Worm (Caenorhabditis elegans) whole organism, L3 larva: ENCODE measurements around the gene nipi-3.

Experiments
- R02D3.7 ChIP-seq: fragments of 150-350 bp; optimal IDR thresholded peaks from 2 replicates; lab custom pipeline; 2014; ENCODE audit warnings: missing biosample characterization, missing genetic modification characterization
- ZK546.5 ChIP-seq: sonication (generic microtip); optimal IDR thresholded peaks from 2 replicates; lab custom pipeline; 2017; ENCODE audit warnings: missing biosample characterization, missing genetic modification characterization
- ama-1 ChIP-seq: fragments of 150-350 bp; optimal IDR thresholded peaks from 2 replicates; lab custom pipeline; 2018
- ceh-16 ChIP-seq: sonication (generic microtip); optimal IDR thresholded peaks from 2 replicates; lab custom pipeline; 2017; ENCODE audit warnings: missing biosample characterization, missing genetic modification characterization
- ceh-28 ChIP-seq: fragments of 150-350 bp; optimal IDR thresholded peaks from 2 replicates; lab custom pipeline; 2014; ENCODE audit warnings: missing biosample characterization, missing genetic modification reagents, missing genetic modification characterization
- ceh-82 ChIP-seq: fragments of 150-350 bp; optimal IDR thresholded peaks from 2 replicates; lab custom pipeline; 2014; ENCODE audit warnings: missing biosample characterization, missing genetic modification characterization
- egl-5 ChIP-seq: fragments of 150-350 bp; optimal IDR thresholded peaks from 2 replicates; lab custom pipeline; 2017; ENCODE audit warnings: missing biosample characterization, missing genetic modification reagents, missing genetic modification characterization, inconsistent platforms
- elt-1 ChIP-seq: fragments of 150-350 bp; optimal IDR thresholded peaks from 2 replicates; lab custom pipeline; 2014; ENCODE audit warnings: missing biosample characterization, missing genetic modification characterization
- elt-2 ChIP-seq: sonication (generic microtip); optimal IDR thresholded peaks from 2 replicates; lab custom pipeline; 2016; ENCODE audit warnings: missing genetic modification reagents, mild to moderate bottlenecking, missing genetic modification characterization, missing compliant biosample characterization
- elt-3 ChIP-seq, 3 experiments: fragments of 150-350 bp in 1 of 3; sonication (generic microtip) in 2 of 3; optimal IDR thresholded peaks; 2 replicates in 2 of 3; 4 replicates in 1 of 3; lab custom pipeline; 2014 to 2017; ENCODE audit warnings: missing biosample characterization in 3 of 3, missing genetic modification characterization in 3 of 3
- eor-1 ChIP-seq, 2 experiments: fragments of 150-350 bp; optimal IDR thresholded peaks; 2 replicates each; lab custom pipeline; 2014 to 2018; ENCODE audit warnings: missing biosample characterization in 2 of 2, missing genetic modification characterization in 2 of 2
- fkh-10 ChIP-seq: sonication (generic microtip); optimal IDR thresholded peaks from 2 replicates; lab custom pipeline; 2017; ENCODE audit warnings: missing biosample characterization, missing genetic modification reagents, missing genetic modification characterization
- fkh-2 ChIP-seq: fragments of 150-350 bp; optimal IDR thresholded peaks from 2 replicates; lab custom pipeline; 2014; ENCODE audit warnings: missing biosample characterization, missing genetic modification reagents, missing genetic modification characterization
- hmg-11 ChIP-seq: sonication (generic microtip); optimal IDR thresholded peaks from 2 replicates; lab custom pipeline; 2016; ENCODE audit warnings: missing genetic modification characterization, missing compliant biosample characterization
- jun-1 ChIP-seq: fragments of 150-350 bp; optimal IDR thresholded peaks from 2 replicates; lab custom pipeline; 2014; ENCODE audit warnings: missing biosample characterization, missing genetic modification reagents, missing genetic modification characterization
- lin-15B ChIP-seq: fragments of 150-350 bp; optimal IDR thresholded peaks from 2 replicates; lab custom pipeline; 2014; ENCODE audit warnings: missing biosample characterization, missing genetic modification characterization
- lin-39 ChIP-seq: fragments of 150-350 bp; optimal IDR thresholded peaks from 2 replicates; lab custom pipeline; 2018; ENCODE audit warnings: missing biosample characterization, missing genetic modification reagents, missing genetic modification characterization
- lsy-12 ChIP-seq: sonication (generic microtip); optimal IDR thresholded peaks from 2 replicates; lab custom pipeline; 2016; ENCODE audit warnings: mild to moderate bottlenecking, missing genetic modification characterization, missing compliant biosample characterization
- mml-1 ChIP-seq: fragments of 150-350 bp; sonication (generic microtip); optimal IDR thresholded peaks from 3 replicates; lab custom pipeline; 2014; ENCODE audit warnings: missing biosample characterization, missing genetic modification characterization
- nfya-1 ChIP-seq: sonication (generic microtip); optimal IDR thresholded peaks from 2 replicates; lab custom pipeline; 2017; ENCODE audit warnings: missing genetic modification characterization, mild to moderate bottlenecking, missing compliant biosample characterization, antibody characterized with exemption, moderate library complexity; ENCODE audit not compliant: insufficient read depth
- nhr-11 ChIP-seq: fragments of 150-350 bp; optimal IDR thresholded peaks from 2 replicates; lab custom pipeline; 2014; ENCODE audit warnings: missing biosample characterization, missing genetic modification characterization
- nhr-12 ChIP-seq: fragments of 150-350 bp; optimal IDR thresholded peaks from 2 replicates; lab custom pipeline; 2014; ENCODE audit warnings: missing biosample characterization, missing genetic modification characterization
- nhr-23 ChIP-seq: fragments of 150-350 bp; optimal IDR thresholded peaks from 2 replicates; lab custom pipeline; 2014; ENCODE audit warnings: missing biosample characterization, missing genetic modification reagents, missing genetic modification characterization
- nhr-28 ChIP-seq: fragments of 150-350 bp; optimal IDR thresholded peaks from 2 replicates; lab custom pipeline; 2014; ENCODE audit warnings: missing biosample characterization, missing genetic modification characterization
- nhr-43 ChIP-seq: sonication (generic microtip); optimal IDR thresholded peaks from 2 replicates; lab custom pipeline; 2016; ENCODE audit warnings: mild to moderate bottlenecking, missing genetic modification characterization, missing compliant biosample characterization; ENCODE audit not compliant: poor library complexity, severe bottlenecking
- nhr-76 ChIP-seq: fragments of 150-350 bp; sonication (generic microtip); optimal IDR thresholded peaks from 5 replicates; lab custom pipeline; 2014; ENCODE audit warnings: missing biosample characterization, missing genetic modification characterization
- nhr-77 ChIP-seq: fragments of 150-350 bp; optimal IDR thresholded peaks from 2 replicates; lab custom pipeline; 2014; ENCODE audit warnings: missing biosample characterization, missing genetic modification characterization
- pha-4 ChIP-seq: fragments of 150-350 bp; optimal IDR thresholded peaks from 2 replicates; lab custom pipeline; 2014; ENCODE audit warnings: missing biosample characterization, missing genetic modification reagents, missing genetic modification characterization
- pqm-1 ChIP-seq: fragments of 150-350 bp; optimal IDR thresholded peaks from 2 replicates; lab custom pipeline; 2017; ENCODE audit warnings: missing biosample characterization, missing genetic modification characterization, inconsistent platforms
- sea-2 ChIP-seq: fragments of 150-350 bp; sonication (generic microtip); optimal IDR thresholded peaks from 4 replicates; lab custom pipeline; 2014; ENCODE audit warnings: missing biosample characterization, missing genetic modification reagents, missing genetic modification characterization
- snpc-4 ChIP-seq: fragments of 150-350 bp; optimal IDR thresholded peaks from 2 replicates; lab custom pipeline; 2014; ENCODE audit warnings: missing biosample characterization, missing genetic modification characterization
- tbx-2 ChIP-seq: sonication (generic microtip); optimal IDR thresholded peaks from 2 replicates; lab custom pipeline; 2016; ENCODE audit warnings: mild to moderate bottlenecking, missing genetic modification characterization, missing compliant biosample characterization
- unc-39 ChIP-seq: sonication (generic microtip); optimal IDR thresholded peaks from 4 replicates; lab custom pipeline; 2017; ENCODE audit warnings: missing biosample characterization, missing genetic modification characterization
- unc-62 ChIP-seq: fragments of 150-350 bp; sonication (generic microtip); optimal IDR thresholded peaks from 4 replicates; lab custom pipeline; 2014; ENCODE audit warnings: missing biosample characterization, missing genetic modification reagents, missing genetic modification characterization
- zag-1 ChIP-seq: fragments of 150-350 bp; optimal IDR thresholded peaks from 2 replicates; lab custom pipeline; 2014; ENCODE audit warnings: missing biosample characterization, missing genetic modification characterization
- ztf-11 ChIP-seq: fragments of 150-350 bp; optimal IDR thresholded peaks from 2 replicates; lab custom pipeline; 2014; ENCODE audit warnings: missing biosample characterization, missing genetic modification characterization
- ztf-4 ChIP-seq: fragments of 150-350 bp; optimal IDR thresholded peaks from 2 replicates; lab custom pipeline; 2014; ENCODE audit warnings: missing biosample characterization, missing genetic modification characterization

nipi-3 gene

ce11 chrX:15594019-15594418 lies 13.8 kb upstream of the nipi-3 start:
- TF ChIP-seq lsy-12 (no peak), nhr-12 (tag; lab: Kevin White, UChicago) (no peak), elt-1 (tag; lab: Kevin White, UChicago) (no peak), ceh-28 (no peak), hmg-11 (tag; lab: Kevin White, UChicago) (no peak), ztf-4 (tag; lab: Kevin White, UChicago) (no peak), jun-1 (tag; lab: Kevin White, UChicago) (no peak), unc-39 (no peak), unc-62 (GFP tag; lab: Kevin White, UChicago) (no peak), elt-2 (tag; lab: Kevin White, UChicago) (no peak), ceh-16 (tag; lab: Kevin White, UChicago) (no peak), ZK546.5 (tag; lab: Kevin White, UChicago) (no peak), nhr-43 (no peak), nhr-28 (tag; lab: Kevin White, UChicago) (no peak), nhr-11 (tag; lab: Kevin White, UChicago) (no peak), pqm-1 (no peak), snpc-4 (tag; lab: Kevin White, UChicago) (no peak), lin-39 (tag; lab: Kevin White, UChicago) (no peak), ztf-11 (no peak), ceh-82 (tag; lab: Kevin White, UChicago) (no peak)

ce11 chrX:15597077-15597476 lies 10.7 kb upstream of the nipi-3 start, which contains the start of gene K09A9.8:
TSS of gene K09A9.8 (minus strand) at chrX:15597177.
- TF ChIP-seq nhr-76 (tag; lab: Kevin White, UChicago) (no peak), elt-2 (tag; lab: Kevin White, UChicago) (no peak), elt-1 (tag; lab: Kevin White, UChicago) (no peak), egl-5 (tag; lab: Kevin White, UChicago) (no peak), lin-39 (tag; lab: Kevin White, UChicago) (no peak), nhr-28 (tag; lab: Kevin White, UChicago) (no peak), ztf-4 (tag; lab: Kevin White, UChicago) (no peak), jun-1 (tag; lab: Kevin White, UChicago) (no peak), unc-62 (GFP tag; lab: Kevin White, UChicago) (no peak), nhr-11 (tag; lab: Kevin White, UChicago) (no peak), ztf-11 (no peak), hmg-11 (tag; lab: Kevin White, UChicago) (no peak), nhr-77 (tag; lab: Kevin White, UChicago) (no peak)

ce11 chrX:15598661-15599384 lies 8.9 kb upstream of the nipi-3 start:
- TF ChIP-seq fkh-10 (GFP tag; lab: Kevin White, UChicago), result no peak
- TF ChIP-seq pqm-1, result peak; percentile 45
- peak; percentile 18 for TF ChIP-seq pha-4 (tag; lab: Kevin White, UChicago)
- TF ChIP-seq unc-62 (GFP tag; lab: Kevin White, UChicago), result no peak
- peak; percentile 76 for TF ChIP-seq elt-2 (tag; lab: Kevin White, UChicago)
- TF ChIP-seq lsy-12, result no peak
- TF ChIP-seq ama-1, result no peak

ce11 chrX:15599925-15600324 lies 7.8 kb upstream of the nipi-3 start:
- no peak for TF ChIP-seq sea-2 (GFP tag; lab: Kevin White, UChicago)
- no peak for TF ChIP-seq elt-3 (tag; optimal IDR thresholded peaks at IDR 0.05; lab: Kevin White, UChicago)
- TF ChIP-seq fkh-10 (GFP tag; lab: Kevin White, UChicago), result no peak
- no peak for TF ChIP-seq mml-1 (tag; lab: Kevin White, UChicago)
- TF ChIP-seq tbx-2, result no peak
- TF ChIP-seq fkh-2 (tag; lab: Kevin White, UChicago), result no peak
- TF ChIP-seq hmg-11 (tag; lab: Kevin White, UChicago), result no peak
- TF ChIP-seq unc-62 (GFP tag; lab: Kevin White, UChicago), result no peak
- no peak for TF ChIP-seq ztf-4 (tag; lab: Kevin White, UChicago)
- TF ChIP-seq elt-2 (tag; lab: Kevin White, UChicago), result no peak
- TF ChIP-seq nfya-1 (tag; lab: Kevin White, UChicago), result no peak
- no peak for TF ChIP-seq ZK546.5 (tag; lab: Kevin White, UChicago)
- TF ChIP-seq lin-15B, result no peak
- TF ChIP-seq lsy-12, result no peak
- no peak for TF ChIP-seq eor-1 (tag; optimal IDR thresholded peaks at IDR 0.05; lab: Kevin White, UChicago)
- TF ChIP-seq R02D3.7 (tag; lab: Kevin White, UChicago), result no peak
- TF ChIP-seq nhr-23, result no peak
- TF ChIP-seq nhr-12 (tag; lab: Kevin White, UChicago), result no peak
- TF ChIP-seq ceh-16 (tag; lab: Kevin White, UChicago), result no peak
- TF ChIP-seq zag-1 (tag; lab: Kevin White, UChicago), result no peak
